Fruit fly (Drosophila melanogaster): ENCODE measurements around the gene CG13901.
A peak's percentile ranks its signal among the peaks of the same experiment; 100 is the strongest.

The CG13901 gene

dm6 chr3L:881496-882235 is 44.0 kb upstream of the CG13901 start, which contains the start of gene CG13907 (continued):
- TF ChIP-seq CG6254 (GFP tag; optimal IDR thresholded peaks at IDR 0.05): no peak
- no peak for TF ChIP-seq TFAM (GFP tag; optimal IDR thresholded peaks at IDR 0.05)
- TF ChIP-seq CG12942 (GFP tag; optimal IDR thresholded peaks at IDR 0.05): no peak
- TF ChIP-seq zen2 (GFP tag; IDR thresholded peaks at IDR 0.05; ENCODE audit: partially characterized antibody): peak; percentile 47; the same call in 2 of the 3 replicates
- TF ChIP-seq CG10209 (GFP tag; optimal IDR thresholded peaks at IDR 0.05): no peak
- peak; percentile 44; the same call in 1 of the 4 replicates for TF ChIP-seq Dll (GFP tag; IDR thresholded peaks at IDR 0.05; ENCODE audit: partially characterized antibody)
- no peak for TF ChIP-seq Xrp1 (GFP tag; IDR thresholded peaks at IDR 0.05)
- no peak for TF ChIP-seq Nf-YC (tag; optimal IDR thresholded peaks at IDR 0.05)
- no peak for TF ChIP-seq Hr3 (GFP tag; optimal IDR thresholded peaks at IDR 0.05)
- TF ChIP-seq CG10431 (GFP tag; optimal IDR thresholded peaks at IDR 0.05): no peak
- no peak for TF ChIP-seq CG12219 (GFP tag; optimal IDR thresholded peaks at IDR 0.05)
- TF ChIP-seq fd96Cb (tag; optimal IDR thresholded peaks at IDR 0.05): no peak
- TF ChIP-seq MTF-1 (GFP tag; optimal IDR thresholded peaks at IDR 0.05; ENCODE audit: borderline replicate concordance): peak; percentile 26
- TF ChIP-seq phol (tag; optimal IDR thresholded peaks at IDR 0.05): no peak
- no peak for TF ChIP-seq CG18599 (GFP tag; optimal IDR thresholded peaks at IDR 0.05)
- TF ChIP-seq tna (GFP tag; IDR thresholded peaks at IDR 0.05; ENCODE audit: partially characterized antibody): no peak
- peak; percentile 37 for TF ChIP-seq fd64A (GFP tag; optimal IDR thresholded peaks at IDR 0.05)
- no peak for TF ChIP-seq lola (GFP tag; optimal IDR thresholded peaks at IDR 0.05)
- TF ChIP-seq lab (GFP tag; optimal IDR thresholded peaks at IDR 0.05): no peak
- no peak for TF ChIP-seq CG1529 (GFP tag; optimal IDR thresholded peaks at IDR 0.05)
- 0 out of 2 replicates have a peak, but pooled peaks have one; percentile 16 for TF ChIP-seq CG32767 (GFP tag; IDR thresholded peaks at IDR 0.05)
- TF ChIP-seq chn (GFP tag; optimal IDR thresholded peaks at IDR 0.05): no peak
- no peak for TF ChIP-seq hth (optimal IDR thresholded peaks at IDR 0.05)
- no peak for TF ChIP-seq Eip74EF (GFP tag; optimal IDR thresholded peaks at IDR 0.05)
- TF ChIP-seq CG2199 (GFP tag; IDR thresholded peaks at IDR 0.05): no peak
- no peak for TF ChIP-seq CG4328 (GFP tag; optimal IDR thresholded peaks at IDR 0.05)
- TF ChIP-seq unpg (GFP tag; optimal IDR thresholded peaks at IDR 0.05): no peak
- no peak for TF ChIP-seq CG9932 (GFP tag; IDR thresholded peaks at IDR 0.05)
- TF ChIP-seq dan (GFP tag; IDR thresholded peaks at IDR 0.05): no peak
- peak; percentile 21 for TF ChIP-seq Max (GFP tag; optimal IDR thresholded peaks at IDR 0.05)
- no peak for TF ChIP-seq Bgb (GFP tag; IDR thresholded peaks at IDR 0.05; ENCODE audit: partially characterized antibody)
- no peak for TF ChIP-seq CG2678 (tag; optimal IDR thresholded peaks at IDR 0.05)
- TF ChIP-seq dimm (GFP tag; IDR thresholded peaks at IDR 0.05): no peak
- no peak for TF ChIP-seq Poxn (GFP tag; IDR thresholded peaks at IDR 0.05)
- TF ChIP-seq CG10543 (GFP tag; optimal IDR thresholded peaks at IDR 0.05): no peak
- TF ChIP-seq CG12299 (tag; optimal IDR thresholded peaks at IDR 0.05): no peak
- no peak for TF ChIP-seq D19A (tag; optimal IDR thresholded peaks at IDR 0.05)
- TF ChIP-seq CG6654 (GFP tag; optimal IDR thresholded peaks at IDR 0.05): no peak
- no peak for TF ChIP-seq CG31365 (tag; optimal IDR thresholded peaks at IDR 0.05)
- TF ChIP-seq Awh (GFP tag; IDR thresholded peaks at IDR 0.05): 0 out of 2 replicates have a peak, but pooled peaks have one; percentile 5
- TF ChIP-seq Elba2 (GFP tag; optimal IDR thresholded peaks at IDR 0.05): no peak
- no peak for TF ChIP-seq CG14014 (GFP tag; IDR thresholded peaks at IDR 0.05)
- no peak for TF ChIP-seq CG9609 (GFP tag; optimal IDR thresholded peaks at IDR 0.05)
- no peak for TF ChIP-seq peb (GFP tag; IDR thresholded peaks at IDR 0.05)
- TF ChIP-seq Jarid2 (GFP tag; optimal IDR thresholded peaks at IDR 0.05): no peak
- TF ChIP-seq NK7.1 (GFP tag; optimal IDR thresholded peaks at IDR 0.05): no peak
- TF ChIP-seq CG1647 (GFP tag; optimal IDR thresholded peaks at IDR 0.05): no peak
- no peak for TF ChIP-seq Aef1 (GFP tag; IDR thresholded peaks at IDR 0.05)
- TF ChIP-seq aop (GFP tag; IDR thresholded peaks at IDR 0.05): no peak

Data from whole organism, embryonic.